Worm (Caenorhabditis elegans) whole organism, L4/young adult: ENCODE results near the gene C50F4.12.

ENCODE experiments used
- W03F9.2 ChIP-seq: fragments of 150-350 bp; optimal IDR thresholded peaks from 2 replicates; lab custom pipeline; 2014; ENCODE audit warnings: missing biosample characterization, missing genetic modification characterization
- dao-5 ChIP-seq: sonication (generic microtip); optimal IDR thresholded peaks from 2 replicates; lab custom pipeline; 2016; ENCODE audit warnings: missing genotype, missing genetic modification characterization, moderate library complexity, missing compliant biosample characterization
- him-1 ChIP-seq: sonication (generic microtip); optimal IDR thresholded peaks from 2 replicates; lab custom pipeline; 2016; ENCODE audit warnings: missing genotype, missing genetic modification reagents, missing genetic modification characterization, missing compliant biosample characterization

DNA sequence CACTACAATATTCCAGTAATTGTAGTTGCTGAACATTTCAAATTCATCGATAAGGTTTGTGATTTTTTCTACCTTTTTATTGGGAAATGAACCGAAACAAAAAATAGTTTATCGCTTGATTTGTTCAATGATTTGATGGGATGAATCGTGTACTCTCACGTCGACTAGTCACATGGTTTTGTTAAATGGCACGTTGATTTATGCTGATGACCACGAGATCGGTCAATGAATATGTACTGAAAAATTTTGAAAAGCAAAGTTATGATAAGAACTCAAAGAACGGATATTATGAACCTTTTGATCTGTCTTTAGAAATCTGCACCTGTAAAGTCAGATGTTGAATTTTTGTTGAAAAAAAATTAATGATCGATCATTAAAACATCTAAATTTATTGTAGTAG lies 23.3 kb downstream of the C50F4.12 start:
- TF ChIP-seq W03F9.2 (tag; lab: Kevin White, UChicago) = no peak
- TF ChIP-seq him-1 (tag; lab: Kevin White, UChicago) = no peak
- TF ChIP-seq dao-5 (tag; lab: Kevin White, UChicago) = no peak
